Fruit fly (Drosophila melanogaster) whole organism, prepupa: Measurements from ENCODE around the gene CG32040.

ENCODE experiments used
- CG16779 ChIP-seq: fragments of 200-800 bp; sonication (Bioruptor generic); optimal IDR thresholded peaks from 3 replicates; lab custom pipeline; 2017; ENCODE audit warnings: missing biosample characterization, mild to moderate bottlenecking, missing genetic modification characterization
- CG3032 ChIP-seq: fragments of 200-800 bp; optimal IDR thresholded peaks from 2 replicates; lab custom pipeline; 2019; ENCODE audit warnings: missing biosample characterization, mild to moderate bottlenecking, missing genetic modification characterization, moderate library complexity
- CG32006 ChIP-seq: fragments of 200-800 bp; sonication (Bioruptor generic); optimal IDR thresholded peaks from 3 replicates; lab custom pipeline; 2017; ENCODE audit warnings: missing biosample characterization, mild to moderate bottlenecking, missing genetic modification characterization
- CG4318 ChIP-seq: fragments of 200-800 bp; sonication (Bioruptor generic); optimal IDR thresholded peaks from 3 replicates; lab custom pipeline; 2017; ENCODE audit warnings: missing biosample characterization, mild to moderate bottlenecking, missing genetic modification characterization
- Hr39 ChIP-seq: fragments of 200-800 bp; sonication (Bioruptor generic); optimal IDR thresholded peaks from 2 replicates; lab custom pipeline; 2016; ENCODE audit warnings: missing biosample characterization, missing genetic modification characterization
- OdsH ChIP-seq: fragments of 200-800 bp; sonication (Bioruptor generic); optimal IDR thresholded peaks from 3 replicates; lab custom pipeline; 2016; ENCODE audit warnings: missing biosample characterization, missing genetic modification characterization
- Smox ChIP-seq: fragments of 200-800 bp; sonication (Bioruptor generic); optimal IDR thresholded peaks from 3 replicates; lab custom pipeline; 2016; ENCODE audit warnings: missing biosample characterization, missing genetic modification characterization
- dsx ChIP-seq: fragments of 200-800 bp; optimal IDR thresholded peaks from 3 replicates; lab custom pipeline; 2019; ENCODE audit warnings: missing biosample characterization, mild to moderate bottlenecking, missing genetic modification characterization, moderate library complexity; ENCODE audit not compliant: poor library complexity, severe bottlenecking
- spab ChIP-seq: fragments of 200-800 bp; sonication (Bioruptor generic); optimal IDR thresholded peaks from 2 replicates; lab custom pipeline; 2017; ENCODE audit warnings: missing biosample characterization, mild to moderate bottlenecking, missing genetic modification characterization, missing genetic modification reagents

- TF ChIP-seq CG32006 (GFP tag; lab: Kevin White, UChicago) (no peak), CG4318 (no peak), OdsH (GFP tag; lab: Kevin White, UChicago) (no peak), Hr39 (GFP tag; lab: Kevin White, UChicago) (no peak), CG3032 (tag; lab: Kevin White, UChicago) (no peak), dsx (GFP tag; lab: Kevin White, UChicago) (no peak), spab (no peak), CG16779 (no peak), Smox (no peak)
Observed at dm6 chr3L:9375130-9375529, 21.3 kb downstream of the CG32040 start, which contains the start of gene CG4461.
